Fruit fly (Drosophila melanogaster) whole organism, embryonic: ENCODE results near the gene CG8034.

ENCODE experiments used
- Aef1 ChIP-seq: fragments of 200-800 bp; sonication (Bioruptor generic); IDR thresholded peaks from 3 replicates; pipeline ENCODE4 v1.3.6; 2022; ENCODE audit warnings: missing biosample characterization, missing genetic modification characterization
- C15 ChIP-seq: fragments of 200-800 bp; sonication (Bioruptor generic); IDR thresholded peaks from 3 replicates; pipeline ENCODE4 v1.3.6; 2022; ENCODE audit warnings: missing biosample characterization, missing genetic modification characterization
- CG10267 ChIP-seq: fragments of 200-800 bp; sonication (Bioruptor generic); optimal IDR thresholded peaks from 2 replicates; lab custom pipeline; 2018; ENCODE audit warnings: missing biosample characterization, mild to moderate bottlenecking, missing genetic modification characterization, moderate library complexity
- CG11456 ChIP-seq: fragments of 200-800 bp; sonication (Bioruptor generic); IDR thresholded peaks from 3 replicates; pipeline ENCODE4 v1.3.6; 2022; ENCODE audit warnings: missing biosample characterization, missing genetic modification characterization
- CG12299 ChIP-seq: fragments of 200-800 bp; sonication (Bioruptor generic); optimal IDR thresholded peaks from 2 replicates; lab custom pipeline; 2018; ENCODE audit warnings: missing biosample characterization, mild to moderate bottlenecking, missing genetic modification characterization
- CG12391 ChIP-seq: fragments of 200-800 bp; sonication (Bioruptor generic); optimal IDR thresholded peaks from 3 replicates; lab custom pipeline; 2018; ENCODE audit warnings: missing biosample characterization, mild to moderate bottlenecking, missing genetic modification characterization, moderate library complexity
- CG1529 ChIP-seq: fragments of 200-800 bp; sonication (Bioruptor generic); optimal IDR thresholded peaks from 3 replicates; lab custom pipeline; 2018; ENCODE audit warnings: missing biosample characterization, missing genetic modification characterization
- CG16863 ChIP-seq: fragments of 200-800 bp; sonication (Bioruptor generic); optimal IDR thresholded peaks from 3 replicates; lab custom pipeline; 2016; ENCODE audit warnings: missing biosample characterization, missing genetic modification characterization
- CG17829 ChIP-seq: fragments of 200-800 bp; optimal IDR thresholded peaks from 2 replicates; lab custom pipeline; 2019; ENCODE audit warnings: missing biosample characterization, mild to moderate bottlenecking, missing genetic modification characterization, moderate library complexity
- CG2875 ChIP-seq: fragments of 200-800 bp; sonication (Bioruptor generic); optimal IDR thresholded peaks from 2 replicates; lab custom pipeline; 2017; ENCODE audit warnings: missing biosample characterization, mild to moderate bottlenecking, missing genetic modification characterization, missing genetic modification reagents
- CG4328 ChIP-seq: fragments of 200-800 bp; sonication (Bioruptor generic); optimal IDR thresholded peaks from 3 replicates; lab custom pipeline; 2017; ENCODE audit warnings: missing biosample characterization, missing genetic modification reagents, missing genetic modification characterization
- CG4707 ChIP-seq: fragments of 200-800 bp; sonication (Bioruptor generic); optimal IDR thresholded peaks from 2 replicates; lab custom pipeline; 2018; ENCODE audit warnings: missing biosample characterization, mild to moderate bottlenecking, missing genetic modification characterization, moderate library complexity
- CG6854 ChIP-seq: fragments of 200-800 bp; sonication (Bioruptor generic); optimal IDR thresholded peaks from 3 replicates; lab custom pipeline; 2017; ENCODE audit warnings: missing biosample characterization, mild to moderate bottlenecking, missing genetic modification characterization
- CG7839 ChIP-seq: fragments of 200-800 bp; sonication (Bioruptor generic); optimal IDR thresholded peaks from 3 replicates; lab custom pipeline; 2018; ENCODE audit warnings: missing biosample characterization, mild to moderate bottlenecking, missing genetic modification characterization, moderate library complexity
- D19B ChIP-seq: fragments of 200-800 bp; sonication (Bioruptor generic); optimal IDR thresholded peaks from 2 replicates; lab custom pipeline; 2017; ENCODE audit warnings: missing biosample characterization, mild to moderate bottlenecking, missing genetic modification characterization
- Dref ChIP-seq: fragments of 200-800 bp; sonication (Bioruptor generic); IDR thresholded peaks from 2 replicates; pipeline ENCODE4 v1.3.6; 2022; ENCODE audit warnings: missing biosample characterization, missing genetic modification characterization
- E2f1 ChIP-seq: fragments of 200-800 bp; sonication (Bioruptor generic); IDR thresholded peaks from 2 replicates; pipeline ENCODE4 v1.3.6; 2022; ENCODE audit warnings: missing biosample characterization, missing genetic modification characterization
- E2f2 ChIP-seq: fragments of 200-800 bp; sonication (Bioruptor generic); IDR thresholded peaks from 2 replicates; pipeline ENCODE4 v1.3.6; 2022; ENCODE audit warnings: missing biosample characterization, missing genetic modification characterization
- Fer3 ChIP-seq: fragments of 200-800 bp; sonication (Bioruptor generic); optimal IDR thresholded peaks from 2 replicates; lab custom pipeline; 2018; ENCODE audit warnings: missing biosample characterization, mild to moderate bottlenecking, missing genetic modification characterization, moderate library complexity
- GATAe ChIP-seq: fragments of 200-800 bp; sonication (Bioruptor generic); conservative IDR thresholded peaks from 2 replicates; pipeline ENCODE4 v1.3.6; 2022; ENCODE audit warnings: missing biosample characterization, missing genetic modification characterization
- H15 ChIP-seq: fragments of 200-800 bp; sonication (Bioruptor generic); IDR thresholded peaks from 3 replicates; pipeline ENCODE4 v1.3.6; 2022; ENCODE audit warnings: missing biosample characterization, missing genetic modification characterization
- HHEX ChIP-seq: fragments of 200-800 bp; sonication (Bioruptor generic); optimal IDR thresholded peaks from 3 replicates; lab custom pipeline; 2017; ENCODE audit warnings: missing biosample characterization, mild to moderate bottlenecking, missing genetic modification characterization, missing genetic modification reagents
- HmgD ChIP-seq: fragments of 200-800 bp; sonication (Bioruptor generic); optimal IDR thresholded peaks from 3 replicates; lab custom pipeline; 2016; ENCODE audit warnings: missing biosample characterization, missing genetic modification characterization
- Hsf ChIP-seq: fragments of 200-800 bp; sonication (Bioruptor generic); optimal IDR thresholded peaks from 3 replicates; lab custom pipeline; 2016; ENCODE audit warnings: missing biosample characterization, missing genetic modification characterization
- Lhr ChIP-seq: fragments of 200-800 bp; sonication (Bioruptor generic); optimal IDR thresholded peaks from 3 replicates; lab custom pipeline; 2017; ENCODE audit warnings: mild to moderate bottlenecking, missing biosample characterization, missing genetic modification reagents, missing genetic modification characterization
- Myb ChIP-seq: fragments of 200-800 bp; sonication (Bioruptor generic); optimal IDR thresholded peaks from 2 replicates; lab custom pipeline; 2016; ENCODE audit warnings: missing biosample characterization, missing genetic modification characterization
- NC2β ChIP-seq: fragments of 200-800 bp; sonication (Bioruptor generic); optimal IDR thresholded peaks from 2 replicates; lab custom pipeline; 2016; ENCODE audit warnings: missing biosample characterization, missing genetic modification characterization
- Pdp1 ChIP-seq, 2 experiments: fragments of 200-800 bp; sonication (Bioruptor generic); optimal IDR thresholded peaks; 3 replicates each; lab custom pipeline; 2016; ENCODE audit warnings: missing biosample characterization in 2 of 2, missing genetic modification characterization in 2 of 2, mild to moderate bottlenecking in 1 of 2, moderate library complexity in 1 of 2
- Ptx1 ChIP-seq: fragments of 200-800 bp; sonication (Bioruptor generic); IDR thresholded peaks from 2 replicates; pipeline ENCODE4 v1.3.6; 2022; ENCODE audit warnings: missing biosample characterization, missing genetic modification characterization
- TFAM ChIP-seq: fragments of 200-800 bp; sonication (Bioruptor generic); optimal IDR thresholded peaks from 2 replicates; lab custom pipeline; 2017; ENCODE audit warnings: missing biosample characterization, missing genetic modification characterization, inconsistent platforms
- Vsx1 ChIP-seq: fragments of 200-800 bp; sonication (Bioruptor generic); optimal IDR thresholded peaks from 2 replicates; lab custom pipeline; 2017; ENCODE audit warnings: missing biosample characterization, mild to moderate bottlenecking, missing genetic modification characterization, missing genetic modification reagents
- cas ChIP-seq: fragments of 200-800 bp; sonication (Bioruptor generic); IDR thresholded peaks from 2 replicates; pipeline ENCODE4 v1.3.6; 2022; ENCODE audit warnings: missing biosample characterization, missing genetic modification characterization
- chinmo ChIP-seq: fragments of 200-800 bp; sonication (Bioruptor generic); IDR thresholded peaks from 4 replicates; pipeline ENCODE4 v1.3.6; 2022; ENCODE audit warnings: missing biosample characterization, missing genetic modification characterization; ENCODE audit not compliant: partially characterized antibody
- chm ChIP-seq: fragments of 200-800 bp; sonication (Bioruptor generic); IDR thresholded peaks from 2 replicates; pipeline ENCODE4 v1.3.6; 2022; ENCODE audit warnings: missing biosample characterization, missing genetic modification characterization
- chn ChIP-seq: fragments of 200-800 bp; sonication (Bioruptor generic); optimal IDR thresholded peaks from 2 replicates; lab custom pipeline; 2016; ENCODE audit warnings: missing biosample characterization, missing genetic modification characterization
- da ChIP-seq: fragments of 200-800 bp; sonication (Bioruptor generic); optimal IDR thresholded peaks from 2 replicates; lab custom pipeline; 2016; ENCODE audit warnings: missing biosample characterization, missing genetic modification characterization
- dysf ChIP-seq: fragments of 200-800 bp; sonication (Bioruptor generic); IDR thresholded peaks from 3 replicates; pipeline ENCODE4 v1.3.6; 2022; ENCODE audit warnings: missing biosample characterization, missing genetic modification characterization
- emc ChIP-seq: fragments of 200-800 bp; sonication (Bioruptor generic); optimal IDR thresholded peaks from 2 replicates; lab custom pipeline; 2016; ENCODE audit warnings: missing biosample characterization, missing genetic modification characterization
- kah ChIP-seq: fragments of 200-800 bp; sonication (Bioruptor generic); optimal IDR thresholded peaks from 2 replicates; lab custom pipeline; 2018; ENCODE audit warnings: missing biosample characterization, mild to moderate bottlenecking, missing genetic modification characterization
- klu ChIP-seq: fragments of 200-800 bp; sonication (Bioruptor generic); IDR thresholded peaks from 2 replicates; pipeline ENCODE4 v1.3.6; 2022; ENCODE audit warnings: missing biosample characterization, missing genetic modification characterization
- maf-S ChIP-seq: fragments of 200-800 bp; sonication (Bioruptor generic); optimal IDR thresholded peaks from 2 replicates; lab custom pipeline; 2016; ENCODE audit warnings: missing biosample characterization, missing genetic modification characterization
- nom ChIP-seq: fragments of 200-800 bp; sonication (Bioruptor generic); optimal IDR thresholded peaks from 2 replicates; lab custom pipeline; 2017; ENCODE audit warnings: missing biosample characterization, missing genetic modification characterization, mild to moderate bottlenecking, moderate library complexity, missing genetic modification reagents
- pb ChIP-seq: fragments of 200-800 bp; sonication (Bioruptor generic); optimal IDR thresholded peaks from 3 replicates; lab custom pipeline; 2016; ENCODE audit warnings: missing biosample characterization, missing genetic modification characterization
- psq ChIP-seq: fragments of 200-800 bp; sonication (Bioruptor generic); optimal IDR thresholded peaks from 2 replicates; lab custom pipeline; 2017; ENCODE audit warnings: missing biosample characterization, missing genetic modification characterization
- run ChIP-seq: fragments of 200-800 bp; sonication (Bioruptor generic); optimal IDR thresholded peaks from 3 replicates; lab custom pipeline; 2018; ENCODE audit warnings: missing biosample characterization, mild to moderate bottlenecking, missing genetic modification characterization
- sr ChIP-seq: fragments of 200-800 bp; sonication (Bioruptor generic); IDR thresholded peaks from 3 replicates; pipeline ENCODE4 v1.3.6; 2022; ENCODE audit warnings: missing biosample characterization, missing genetic modification characterization
- vfl ChIP-seq: fragments of 200-800 bp; sonication (Bioruptor generic); optimal IDR thresholded peaks from 2 replicates; lab custom pipeline; 2016; ENCODE audit warnings: missing biosample characterization, missing genetic modification characterization
- zen ChIP-seq: fragments of 200-800 bp; sonication (Bioruptor generic); optimal IDR thresholded peaks from 3 replicates; lab custom pipeline; 2018; ENCODE audit warnings: missing biosample characterization, mild to moderate bottlenecking, missing genetic modification characterization, moderate library complexity
- zf30C ChIP-seq: fragments of 200-800 bp; sonication (Bioruptor generic); optimal IDR thresholded peaks from 3 replicates; lab custom pipeline; 2018; ENCODE audit warnings: missing biosample characterization, mild to moderate bottlenecking, missing genetic modification characterization

Gene CG8034

dm6 chrX:19297899-19298784, at the start of gene CG8034:
Gene CG8034 (minus strand): TSS chrX:19298162.
- TF ChIP-seq CG2875 (GFP tag; lab: Kevin White, UChicago) (peak; percentile 94), E2f2 (GFP tag; lab: Robert Waterston, UW) (peak; percentile 80), nom (GFP tag; lab: Kevin White, UChicago) (peak; percentile 91), kah (GFP tag; lab: Kevin White, UChicago) (peak; percentile 93), NC2β (peak; percentile 93), E2f1 (GFP tag; lab: Robert Waterston, UW) (peak; percentile 92), dysf (GFP tag; lab: Robert Waterston, UW) (peak; percentile 98), da (GFP tag; lab: Kevin White, UChicago) (peak; percentile 94), klu (GFP tag; lab: Robert Waterston, UW) (peak; percentile 95), HHEX (GFP tag; lab: Kevin White, UChicago) (peak; percentile 97), run (tag; lab: Kevin White, UChicago) (peak; percentile 94), chinmo (GFP tag; lab: Robert Waterston, UW) (peak; percentile 75; the same call in 3 of the 4 replicates), Aef1 (GFP tag; lab: Robert Waterston, UW) (peak; percentile 93), maf-S (GFP tag; lab: Kevin White, UChicago) (peak; percentile 96), chn (peak; percentile 95), HmgD (GFP tag; lab: Kevin White, UChicago) (peak; percentile 90), Vsx1 (GFP tag; lab: Kevin White, UChicago) (peak; percentile 93), Fer3 (peak; percentile 96), C15 (GFP tag; lab: Robert Waterston, UW) (peak; percentile 80; the same call in 1 of the 3 replicates), CG12391 (tag; lab: Kevin White, UChicago) (peak; percentile 97), Lhr (GFP tag; lab: Kevin White, UChicago) (peak; percentile 85), pb (GFP tag; lab: Kevin White, UChicago) (peak; percentile 91), zf30C (GFP tag; lab: Kevin White, UChicago) (no peak), CG7839 (tag; lab: Kevin White, UChicago) (peak; percentile 98), CG16863 (peak; percentile 96), Dref (GFP tag; lab: Robert Waterston, UW) (peak; percentile 36; the same call in 1 of the 2 replicates), CG4328 (GFP tag; lab: Kevin White, UChicago) (peak; percentile 97), CG11456 (GFP tag; lab: Robert Waterston, UW) (peak; percentile 91), Ptx1 (peak; percentile 97), CG10267 (tag; lab: Kevin White, UChicago) (peak; percentile 91), Myb (peak; percentile 87), CG1529 (GFP tag; lab: Kevin White, UChicago) (peak; percentile 95), Pdp1 (GFP tag; optimal IDR thresholded peaks at IDR 0.05; lab: Kevin White, UChicago) (peak; percentile 90 to 97), emc (GFP tag; lab: Kevin White, UChicago) (peak; percentile 90), GATAe (GFP tag; lab: Robert Waterston, UW) (peak; percentile 84), psq (GFP tag; lab: Kevin White, UChicago) (peak; percentile 77), cas (GFP tag; lab: Robert Waterston, UW) (peak; percentile 71), sr (GFP tag; lab: Robert Waterston, UW) (peak; percentile 31; the same call in 1 of the 3 replicates), vfl (GFP tag; lab: Kevin White, UChicago) (peak; percentile 95), zen (peak; percentile 95), TFAM (peak; percentile 81), CG6854 (GFP tag; lab: Kevin White, UChicago) (peak; percentile 95), CG4707 (GFP tag; lab: Kevin White, UChicago) (peak; percentile 100), CG12299 (tag; lab: Kevin White, UChicago) (peak; percentile 95), chm (GFP tag; lab: Robert Waterston, UW) (peak; percentile 79), H15 (GFP tag; lab: Robert Waterston, UW) (peak; percentile 90), D19B (GFP tag; lab: Kevin White, UChicago) (peak; percentile 94), CG17829 (tag; lab: Kevin White, UChicago) (peak; percentile 98), Hsf (peak; percentile 97)
